Worm (Caenorhabditis elegans) whole organism, late embryonic: ENCODE results near the gene nhr-114.

Experiments used
- T23F11.4 ChIP-seq: fragments of 200-800 bp; sonication (Bioruptor generic); optimal IDR thresholded peaks from 2 replicates; lab custom pipeline; 2018; ENCODE audit warnings: mild to moderate bottlenecking, missing genetic modification characterization, missing compliant biosample characterization
- ceh-19 ChIP-seq: fragments of 200-800 bp; sonication (Bioruptor generic); optimal IDR thresholded peaks from 2 replicates; lab custom pipeline; 2018; ENCODE audit warnings: mild to moderate bottlenecking, missing genetic modification characterization, missing compliant biosample characterization
- ceh-6 ChIP-seq: fragments of 200-800 bp; sonication (Bioruptor generic); optimal IDR thresholded peaks from 2 replicates; lab custom pipeline; 2018; ENCODE audit warnings: mild to moderate bottlenecking, missing genetic modification characterization, missing compliant biosample characterization
- ets-4 ChIP-seq: sonication (generic microtip); optimal IDR thresholded peaks from 2 replicates; lab custom pipeline; 2016; ENCODE audit warnings: missing genetic modification characterization, missing compliant biosample characterization
- eyg-1 ChIP-seq: sonication (generic microtip); optimal IDR thresholded peaks from 2 replicates; lab custom pipeline; 2016; ENCODE audit warnings: missing genotype, missing genetic modification characterization, missing compliant biosample characterization
- fax-1 ChIP-seq: sonication (generic microtip); optimal IDR thresholded peaks from 2 replicates; lab custom pipeline; 2016; ENCODE audit warnings: missing genotype, missing genetic modification characterization, missing compliant biosample characterization
- nhr-11 ChIP-seq: fragments of 150-350 bp; optimal IDR thresholded peaks from 2 replicates; lab custom pipeline; 2014; ENCODE audit warnings: missing biosample characterization, missing genetic modification characterization
- nhr-232 ChIP-seq: sonication (generic microtip); optimal IDR thresholded peaks from 2 replicates; lab custom pipeline; 2016; ENCODE audit warnings: missing genetic modification characterization, missing compliant biosample characterization
- pha-4 ChIP-seq: fragments of 150-350 bp; optimal IDR thresholded peaks from 2 replicates; lab custom pipeline; 2018; ENCODE audit warnings: missing biosample characterization, missing genetic modification reagents, missing genetic modification characterization
- pqm-1 ChIP-seq: sonication (generic microtip); optimal IDR thresholded peaks from 2 replicates; lab custom pipeline; 2016; ENCODE audit warnings: missing genetic modification characterization, missing compliant biosample characterization
- ttx-3 ChIP-seq: sonication (generic microtip); optimal IDR thresholded peaks from 2 replicates; lab custom pipeline; 2016; ENCODE audit warnings: missing genetic modification reagents, missing genetic modification characterization, missing compliant biosample characterization

DNA sequence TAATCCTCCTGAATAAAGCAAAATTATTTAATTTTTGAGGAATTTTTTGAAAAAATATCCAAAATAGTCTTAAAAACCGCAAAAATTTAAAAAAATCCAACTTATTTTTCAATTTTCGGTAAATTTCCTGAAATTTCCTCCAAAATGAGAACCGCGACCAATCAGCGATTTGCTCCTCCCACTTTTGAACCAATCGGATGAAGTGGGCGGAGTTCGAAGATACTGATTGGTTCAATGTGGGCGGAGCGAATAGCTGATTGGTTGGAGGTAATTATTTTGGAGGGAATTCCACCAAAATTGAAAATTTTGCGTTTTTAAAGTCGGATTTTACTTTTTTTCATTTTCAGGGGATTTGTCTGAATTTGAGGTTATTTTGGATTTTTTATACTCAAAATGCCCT lies 19.0 kb upstream of the nhr-114 start:
- TF ChIP-seq T23F11.4 (GFP tag; lab: Kevin White, UChicago) (no peak), ets-4 (tag; lab: Kevin White, UChicago) (no peak), ceh-19 (no peak), ttx-3 (tag; lab: Kevin White, UChicago) (no peak), pha-4 (no peak), eyg-1 (tag; lab: Kevin White, UChicago) (no peak), ceh-6 (no peak), nhr-11 (tag; lab: Kevin White, UChicago) (no peak), fax-1 (tag; lab: Kevin White, UChicago) (no peak), pqm-1 (tag; lab: Kevin White, UChicago) (no peak), nhr-232 (tag; lab: Kevin White, UChicago) (no peak)
